Worm (Caenorhabditis elegans) whole organism, L3 larva: ENCODE results near the gene T28H10.2.

Experiments used
- R02D3.7 ChIP-seq: fragments of 150-350 bp; optimal IDR thresholded peaks from 2 replicates; lab custom pipeline; 2014; ENCODE audit warnings: missing biosample characterization, missing genetic modification characterization
- ZK546.5 ChIP-seq: sonication (generic microtip); optimal IDR thresholded peaks from 2 replicates; lab custom pipeline; 2017; ENCODE audit warnings: missing biosample characterization, missing genetic modification characterization
- aly-2 ChIP-seq: fragments of 150-350 bp; optimal IDR thresholded peaks from 2 replicates; lab custom pipeline; 2014; ENCODE audit warnings: missing biosample characterization, missing genetic modification characterization
- ama-1 ChIP-seq: fragments of 150-350 bp; optimal IDR thresholded peaks from 2 replicates; lab custom pipeline; 2018
- ceh-16 ChIP-seq: sonication (generic microtip); optimal IDR thresholded peaks from 2 replicates; lab custom pipeline; 2017; ENCODE audit warnings: missing biosample characterization, missing genetic modification characterization
- ceh-28 ChIP-seq: fragments of 150-350 bp; optimal IDR thresholded peaks from 2 replicates; lab custom pipeline; 2014; ENCODE audit warnings: missing biosample characterization, missing genetic modification reagents, missing genetic modification characterization
- ceh-82 ChIP-seq: fragments of 150-350 bp; optimal IDR thresholded peaks from 2 replicates; lab custom pipeline; 2014; ENCODE audit warnings: missing biosample characterization, missing genetic modification characterization
- ceh-9 ChIP-seq: sonication (generic microtip); optimal IDR thresholded peaks from 2 replicates; lab custom pipeline; 2018; ENCODE audit warnings: missing biosample characterization, missing genetic modification characterization
- daf-12 ChIP-seq: fragments of 150-350 bp; optimal IDR thresholded peaks from 2 replicates; lab custom pipeline; 2014; ENCODE audit warnings: missing biosample characterization, missing genetic modification reagents, missing genetic modification characterization
- egl-27 ChIP-seq: sonication (generic microtip); optimal IDR thresholded peaks from 4 replicates; lab custom pipeline; 2017; ENCODE audit warnings: missing biosample characterization, missing genetic modification reagents, missing genetic modification characterization
- egl-5 ChIP-seq: fragments of 150-350 bp; optimal IDR thresholded peaks from 2 replicates; lab custom pipeline; 2017; ENCODE audit warnings: missing biosample characterization, missing genetic modification reagents, missing genetic modification characterization, inconsistent platforms
- elt-1 ChIP-seq: fragments of 150-350 bp; optimal IDR thresholded peaks from 2 replicates; lab custom pipeline; 2014; ENCODE audit warnings: missing biosample characterization, missing genetic modification characterization
- elt-2 ChIP-seq: sonication (generic microtip); optimal IDR thresholded peaks from 2 replicates; lab custom pipeline; 2016; ENCODE audit warnings: missing genetic modification reagents, mild to moderate bottlenecking, missing genetic modification characterization, missing compliant biosample characterization
- elt-3 ChIP-seq, 3 experiments: fragments of 150-350 bp in 1 of 3; sonication (generic microtip) in 2 of 3; optimal IDR thresholded peaks; 2 replicates in 2 of 3; 4 replicates in 1 of 3; lab custom pipeline; 2014 to 2017; ENCODE audit warnings: missing biosample characterization in 3 of 3, missing genetic modification characterization in 3 of 3
- eor-1 ChIP-seq, 2 experiments: fragments of 150-350 bp; optimal IDR thresholded peaks; 2 replicates each; lab custom pipeline; 2014 to 2018; ENCODE audit warnings: missing biosample characterization in 2 of 2, missing genetic modification characterization in 2 of 2
- fkh-10 ChIP-seq: sonication (generic microtip); optimal IDR thresholded peaks from 2 replicates; lab custom pipeline; 2017; ENCODE audit warnings: missing biosample characterization, missing genetic modification reagents, missing genetic modification characterization
- fkh-2 ChIP-seq: fragments of 150-350 bp; optimal IDR thresholded peaks from 2 replicates; lab custom pipeline; 2014; ENCODE audit warnings: missing biosample characterization, missing genetic modification reagents, missing genetic modification characterization
- fos-1 ChIP-seq: fragments of 150-350 bp; optimal IDR thresholded peaks from 2 replicates; lab custom pipeline; 2014; ENCODE audit warnings: missing biosample characterization, missing genetic modification characterization
- hmg-11 ChIP-seq: sonication (generic microtip); optimal IDR thresholded peaks from 2 replicates; lab custom pipeline; 2016; ENCODE audit warnings: missing genetic modification characterization, missing compliant biosample characterization
- jun-1 ChIP-seq: fragments of 150-350 bp; optimal IDR thresholded peaks from 2 replicates; lab custom pipeline; 2014; ENCODE audit warnings: missing biosample characterization, missing genetic modification reagents, missing genetic modification characterization
- lin-15B ChIP-seq: fragments of 150-350 bp; optimal IDR thresholded peaks from 2 replicates; lab custom pipeline; 2014; ENCODE audit warnings: missing biosample characterization, missing genetic modification characterization
- lin-39 ChIP-seq: fragments of 150-350 bp; optimal IDR thresholded peaks from 2 replicates; lab custom pipeline; 2018; ENCODE audit warnings: missing biosample characterization, missing genetic modification reagents, missing genetic modification characterization
- lsy-12 ChIP-seq: sonication (generic microtip); optimal IDR thresholded peaks from 2 replicates; lab custom pipeline; 2016; ENCODE audit warnings: mild to moderate bottlenecking, missing genetic modification characterization, missing compliant biosample characterization
- mdl-1 ChIP-seq: fragments of 150-350 bp; optimal IDR thresholded peaks from 2 replicates; lab custom pipeline; 2014; ENCODE audit warnings: missing biosample characterization, missing genetic modification characterization
- mml-1 ChIP-seq: fragments of 150-350 bp; sonication (generic microtip); optimal IDR thresholded peaks from 3 replicates; lab custom pipeline; 2014; ENCODE audit warnings: missing biosample characterization, missing genetic modification characterization
- nfya-1 ChIP-seq: sonication (generic microtip); optimal IDR thresholded peaks from 2 replicates; lab custom pipeline; 2017; ENCODE audit warnings: missing genetic modification characterization, mild to moderate bottlenecking, missing compliant biosample characterization, antibody characterized with exemption, moderate library complexity; ENCODE audit not compliant: insufficient read depth
- nhr-11 ChIP-seq: fragments of 150-350 bp; optimal IDR thresholded peaks from 2 replicates; lab custom pipeline; 2014; ENCODE audit warnings: missing biosample characterization, missing genetic modification characterization
- nhr-12 ChIP-seq: fragments of 150-350 bp; optimal IDR thresholded peaks from 2 replicates; lab custom pipeline; 2014; ENCODE audit warnings: missing biosample characterization, missing genetic modification characterization
- nhr-23 ChIP-seq: fragments of 150-350 bp; optimal IDR thresholded peaks from 2 replicates; lab custom pipeline; 2014; ENCODE audit warnings: missing biosample characterization, missing genetic modification reagents, missing genetic modification characterization
- nhr-237 ChIP-seq: fragments of 150-350 bp; optimal IDR thresholded peaks from 2 replicates; lab custom pipeline; 2014; ENCODE audit warnings: missing biosample characterization, missing genetic modification characterization
- nhr-25 ChIP-seq: sonication (generic microtip); optimal IDR thresholded peaks from 2 replicates; lab custom pipeline; 2017; ENCODE audit warnings: missing biosample characterization, missing genetic modification characterization
- nhr-28 ChIP-seq: fragments of 150-350 bp; optimal IDR thresholded peaks from 2 replicates; lab custom pipeline; 2014; ENCODE audit warnings: missing biosample characterization, missing genetic modification characterization
- nhr-43 ChIP-seq: sonication (generic microtip); optimal IDR thresholded peaks from 2 replicates; lab custom pipeline; 2016; ENCODE audit warnings: mild to moderate bottlenecking, missing genetic modification characterization, missing compliant biosample characterization; ENCODE audit not compliant: poor library complexity, severe bottlenecking
- nhr-67 ChIP-seq: fragments of 150-350 bp; optimal IDR thresholded peaks from 2 replicates; lab custom pipeline; 2014; ENCODE audit warnings: missing biosample characterization, missing genetic modification characterization
- nhr-76 ChIP-seq: fragments of 150-350 bp; sonication (generic microtip); optimal IDR thresholded peaks from 5 replicates; lab custom pipeline; 2014; ENCODE audit warnings: missing biosample characterization, missing genetic modification characterization
- nhr-77 ChIP-seq: fragments of 150-350 bp; optimal IDR thresholded peaks from 2 replicates; lab custom pipeline; 2014; ENCODE audit warnings: missing biosample characterization, missing genetic modification characterization
- pha-4 ChIP-seq: fragments of 150-350 bp; optimal IDR thresholded peaks from 2 replicates; lab custom pipeline; 2014; ENCODE audit warnings: missing biosample characterization, missing genetic modification reagents, missing genetic modification characterization
- pqm-1 ChIP-seq: fragments of 150-350 bp; optimal IDR thresholded peaks from 2 replicates; lab custom pipeline; 2017; ENCODE audit warnings: missing biosample characterization, missing genetic modification characterization, inconsistent platforms
- sea-2 ChIP-seq: fragments of 150-350 bp; sonication (generic microtip); optimal IDR thresholded peaks from 4 replicates; lab custom pipeline; 2014; ENCODE audit warnings: missing biosample characterization, missing genetic modification reagents, missing genetic modification characterization
- skn-1 ChIP-seq: fragments of 150-350 bp; optimal IDR thresholded peaks from 2 replicates; lab custom pipeline; 2014; ENCODE audit warnings: missing biosample characterization, missing genetic modification characterization
- snpc-4 ChIP-seq: fragments of 150-350 bp; optimal IDR thresholded peaks from 2 replicates; lab custom pipeline; 2014; ENCODE audit warnings: missing biosample characterization, missing genetic modification characterization
- tbx-2 ChIP-seq: sonication (generic microtip); optimal IDR thresholded peaks from 2 replicates; lab custom pipeline; 2016; ENCODE audit warnings: mild to moderate bottlenecking, missing genetic modification characterization, missing compliant biosample characterization
- unc-39 ChIP-seq: sonication (generic microtip); optimal IDR thresholded peaks from 4 replicates; lab custom pipeline; 2017; ENCODE audit warnings: missing biosample characterization, missing genetic modification characterization
- unc-62 ChIP-seq: fragments of 150-350 bp; sonication (generic microtip); optimal IDR thresholded peaks from 4 replicates; lab custom pipeline; 2014; ENCODE audit warnings: missing biosample characterization, missing genetic modification reagents, missing genetic modification characterization
- zag-1 ChIP-seq: fragments of 150-350 bp; optimal IDR thresholded peaks from 2 replicates; lab custom pipeline; 2014; ENCODE audit warnings: missing biosample characterization, missing genetic modification characterization
- ztf-11 ChIP-seq: fragments of 150-350 bp; optimal IDR thresholded peaks from 2 replicates; lab custom pipeline; 2014; ENCODE audit warnings: missing biosample characterization, missing genetic modification characterization
- ztf-4 ChIP-seq: fragments of 150-350 bp; optimal IDR thresholded peaks from 2 replicates; lab custom pipeline; 2014; ENCODE audit warnings: missing biosample characterization, missing genetic modification characterization

The T28H10.2 gene

DNA sequence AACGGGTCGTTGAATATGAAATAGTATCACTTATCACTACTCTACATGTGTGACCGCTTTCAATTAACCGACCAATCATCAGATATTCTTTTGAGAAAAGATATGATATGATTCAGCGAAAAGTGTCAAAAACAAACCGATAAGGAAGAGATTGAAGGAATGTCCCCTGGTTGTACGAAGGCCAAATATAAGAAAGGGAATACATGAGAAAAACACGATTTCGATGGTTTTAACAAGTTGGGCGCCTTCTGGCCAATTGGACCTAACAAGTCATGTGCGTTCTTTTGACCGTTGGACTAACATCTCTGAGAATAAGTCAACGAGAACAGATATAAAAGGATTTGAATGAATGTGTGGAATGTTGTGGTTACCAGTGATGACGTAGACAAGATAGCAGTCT, 43.1 kb upstream of the T28H10.2 start:
- TF ChIP-seq ztf-4 (no peak), snpc-4 (no peak), mml-1 (no peak), fos-1 (tag; lab: Kevin White, UChicago) (no peak), unc-39 (tag; lab: Kevin White, UChicago) (no peak), nhr-67 (no peak), nhr-23 (tag; lab: Kevin White, UChicago) (peak; percentile 74), nhr-25 (tag; lab: Kevin White, UChicago) (peak; percentile 57), skn-1 (tag; lab: Kevin White, UChicago) (no peak), jun-1 (tag; lab: Kevin White, UChicago) (no peak), nfya-1 (tag; lab: Kevin White, UChicago) (no peak), nhr-43 (tag; lab: Kevin White, UChicago) (peak; percentile 42)
- TF ChIP-seq, all 47 proteins: peak for 3

ce11 chrV:12554172-12555031, 41.7 kb upstream of the T28H10.2 start:
- TF ChIP-seq ama-1 (lab: Kevin White, UChicago) (peak; percentile 4), ztf-11 (tag; lab: Kevin White, UChicago) (no peak), nhr-23 (tag; lab: Kevin White, UChicago) (peak; percentile 77), jun-1 (tag; lab: Kevin White, UChicago) (no peak), unc-62 (no peak), eor-1 (tag; optimal IDR thresholded peaks at IDR 0.05; lab: Kevin White, UChicago) (no peak), zag-1 (tag; lab: Kevin White, UChicago) (no peak), fkh-10 (GFP tag; lab: Kevin White, UChicago) (no peak), unc-39 (tag; lab: Kevin White, UChicago) (no peak), nhr-67 (no peak), ceh-9 (tag; lab: Kevin White, UChicago) (no peak), egl-5 (tag; lab: Kevin White, UChicago) (no peak), egl-27 (no peak), ceh-28 (tag; lab: Kevin White, UChicago) (peak; percentile 42), nhr-77 (tag; lab: Kevin White, UChicago) (no peak), lsy-12 (tag; lab: Kevin White, UChicago) (no peak), snpc-4 (no peak), nhr-43 (tag; lab: Kevin White, UChicago) (peak; percentile 63), fkh-2 (tag; lab: Kevin White, UChicago) (no peak), ceh-16 (no peak), fos-1 (tag; lab: Kevin White, UChicago) (no peak), aly-2 (tag; lab: Kevin White, UChicago) (no peak), elt-2 (no peak), pha-4 (tag; lab: Kevin White, UChicago) (no peak), nhr-25 (tag; lab: Kevin White, UChicago) (peak; percentile 58), nhr-11 (tag; lab: Kevin White, UChicago) (no peak), lin-39 (no peak), ceh-82 (tag; lab: Kevin White, UChicago) (no peak), pqm-1 (tag; lab: Kevin White, UChicago) (no peak), elt-3 (tag; optimal IDR thresholded peaks at IDR 0.05; lab: Kevin White, UChicago) (peak; percentile 52 to 84 (median 84)), ztf-4 (no peak), mml-1 (no peak), nhr-76 (tag; lab: Kevin White, UChicago) (no peak), lin-15B (no peak), nhr-28 (tag; lab: Kevin White, UChicago) (no peak), tbx-2 (tag; lab: Kevin White, UChicago) (peak; percentile 37), nhr-237 (tag; lab: Kevin White, UChicago) (no peak), sea-2 (GFP tag; lab: Kevin White, UChicago) (no peak), ZK546.5 (no peak), nfya-1 (tag; lab: Kevin White, UChicago) (no peak), nhr-12 (no peak), daf-12 (no peak), elt-1 (tag; lab: Kevin White, UChicago) (no peak), mdl-1 (tag; lab: Kevin White, UChicago) (no peak), skn-1 (tag; lab: Kevin White, UChicago) (no peak), R02D3.7 (tag; lab: Kevin White, UChicago) (peak; percentile 34), hmg-11 (tag; lab: Kevin White, UChicago) (no peak)
